Fruit fly (Drosophila melanogaster) whole organism, embryonic: ENCODE measurements around the gene CG14219.

Source experiments
- B-H1 ChIP-seq: fragments of 200-800 bp; sonication (Bioruptor generic); IDR thresholded peaks from 3 replicates; pipeline ENCODE4 v1.3.6; 2022; ENCODE audit warnings: missing biosample characterization, missing genetic modification characterization
- BEAF-32 ChIP-seq: fragments of 200-800 bp; sonication (Bioruptor generic); optimal IDR thresholded peaks from 3 replicates; lab custom pipeline; 2017; ENCODE audit warnings: missing biosample characterization, missing genetic modification characterization, mild to moderate bottlenecking, moderate library complexity, missing genetic modification reagents
- C15 ChIP-seq: fragments of 200-800 bp; sonication (Bioruptor generic); IDR thresholded peaks from 3 replicates; pipeline ENCODE4 v1.3.6; 2022; ENCODE audit warnings: missing biosample characterization, missing genetic modification characterization
- CG10267 ChIP-seq: fragments of 200-800 bp; sonication (Bioruptor generic); optimal IDR thresholded peaks from 2 replicates; lab custom pipeline; 2018; ENCODE audit warnings: missing biosample characterization, mild to moderate bottlenecking, missing genetic modification characterization, moderate library complexity
- CG10274 ChIP-seq: fragments of 200-800 bp; sonication (Bioruptor generic); optimal IDR thresholded peaks from 3 replicates; lab custom pipeline; 2017; ENCODE audit warnings: missing biosample characterization, mild to moderate bottlenecking, missing genetic modification characterization
- CG11085 ChIP-seq: fragments of 200-800 bp; sonication (Bioruptor generic); IDR thresholded peaks from 2 replicates; pipeline ENCODE4 v1.3.6; 2022; ENCODE audit warnings: missing biosample characterization, missing genetic modification characterization
- CG12071 ChIP-seq: fragments of 200-800 bp; sonication (Bioruptor generic); optimal IDR thresholded peaks from 3 replicates; lab custom pipeline; 2018; ENCODE audit warnings: missing biosample characterization, mild to moderate bottlenecking, missing genetic modification characterization
- CG12219 ChIP-seq: fragments of 200-800 bp; sonication (Bioruptor generic); optimal IDR thresholded peaks from 3 replicates; lab custom pipeline; 2018; ENCODE audit warnings: missing biosample characterization, mild to moderate bottlenecking, missing genetic modification characterization
- CG12236 ChIP-seq: fragments of 200-800 bp; sonication (Bioruptor generic); optimal IDR thresholded peaks from 2 replicates; lab custom pipeline; 2016; ENCODE audit warnings: missing biosample characterization, missing genetic modification characterization
- CG13624 ChIP-seq: fragments of 200-800 bp; sonication (Bioruptor generic); optimal IDR thresholded peaks from 2 replicates; lab custom pipeline; 2016; ENCODE audit warnings: missing biosample characterization, missing genetic modification characterization
- CG13894 ChIP-seq: fragments of 200-800 bp; sonication (Bioruptor generic); optimal IDR thresholded peaks from 3 replicates; lab custom pipeline; 2018; ENCODE audit warnings: missing biosample characterization, mild to moderate bottlenecking, missing genetic modification characterization, moderate library complexity
- CG14014 ChIP-seq: fragments of 200-800 bp; sonication (Bioruptor generic); IDR thresholded peaks from 2 replicates; pipeline ENCODE4 v1.3.6; 2022; ENCODE audit warnings: missing biosample characterization, missing genetic modification characterization
- CG15696 ChIP-seq: fragments of 200-800 bp; sonication (Bioruptor generic); optimal IDR thresholded peaks from 2 replicates; lab custom pipeline; 2019; ENCODE audit warnings: missing biosample characterization, mild to moderate bottlenecking, missing genetic modification characterization, moderate library complexity
- CG1603 ChIP-seq: fragments of 200-800 bp; sonication (Bioruptor generic); optimal IDR thresholded peaks from 2 replicates; lab custom pipeline; 2019; ENCODE audit warnings: missing biosample characterization, mild to moderate bottlenecking, missing genetic modification characterization, moderate library complexity
- CG30431 ChIP-seq: fragments of 200-800 bp; sonication (Bioruptor generic); optimal IDR thresholded peaks from 2 replicates; lab custom pipeline; 2017; ENCODE audit warnings: missing biosample characterization, missing genetic modification characterization
- CG43689 ChIP-seq: fragments of 200-800 bp; sonication (Bioruptor generic); IDR thresholded peaks from 2 replicates; pipeline ENCODE4 v1.3.6; 2022; ENCODE audit warnings: missing biosample characterization, missing genetic modification characterization
- CG4424 ChIP-seq: fragments of 200-800 bp; sonication (Bioruptor generic); optimal IDR thresholded peaks from 3 replicates; lab custom pipeline; 2016; ENCODE audit warnings: missing biosample characterization, missing genetic modification characterization
- CG6854 ChIP-seq: fragments of 200-800 bp; sonication (Bioruptor generic); optimal IDR thresholded peaks from 3 replicates; lab custom pipeline; 2017; ENCODE audit warnings: missing biosample characterization, mild to moderate bottlenecking, missing genetic modification characterization
- CG7556 ChIP-seq: fragments of 200-800 bp; sonication (Bioruptor generic); optimal IDR thresholded peaks from 2 replicates; lab custom pipeline; 2017; ENCODE audit warnings: missing biosample characterization, mild to moderate bottlenecking, missing genetic modification characterization
- CG7839 ChIP-seq: fragments of 200-800 bp; sonication (Bioruptor generic); optimal IDR thresholded peaks from 3 replicates; lab custom pipeline; 2018; ENCODE audit warnings: missing biosample characterization, mild to moderate bottlenecking, missing genetic modification characterization, moderate library complexity
- CG7963 ChIP-seq: fragments of 200-800 bp; sonication (Bioruptor generic); IDR thresholded peaks from 3 replicates; pipeline ENCODE4 v1.3.6; 2022; ENCODE audit warnings: missing biosample characterization, missing genetic modification characterization; ENCODE audit not compliant: partially characterized antibody
- CG8944 ChIP-seq: fragments of 200-800 bp; sonication (Bioruptor generic); optimal IDR thresholded peaks from 3 replicates; lab custom pipeline; 2016; ENCODE audit warnings: missing biosample characterization, missing genetic modification characterization
- CHES-1-like ChIP-seq: fragments of 200-800 bp; sonication (Bioruptor generic); optimal IDR thresholded peaks from 2 replicates; lab custom pipeline; 2016; ENCODE audit warnings: missing biosample characterization, missing genetic modification characterization
- Doc2 ChIP-seq: fragments of 200-800 bp; sonication (Bioruptor generic); IDR thresholded peaks from 2 replicates; pipeline ENCODE4 v1.3.6; 2022; ENCODE audit warnings: missing biosample characterization, missing genetic modification characterization
- Fer2 ChIP-seq: fragments of 200-800 bp; sonication (Bioruptor generic); optimal IDR thresholded peaks from 2 replicates; lab custom pipeline; 2018; ENCODE audit warnings: missing biosample characterization, mild to moderate bottlenecking, missing genetic modification characterization, moderate library complexity
- HLH3B ChIP-seq: fragments of 200-800 bp; sonication (Bioruptor generic); IDR thresholded peaks from 2 replicates; pipeline ENCODE4 v1.3.6; 2022; ENCODE audit warnings: missing biosample characterization, missing genetic modification characterization
- Hand ChIP-seq: fragments of 200-800 bp; sonication (Bioruptor generic); optimal IDR thresholded peaks from 2 replicates; lab custom pipeline; 2017; ENCODE audit warnings: mild to moderate bottlenecking, missing biosample characterization, missing genetic modification reagents, missing genetic modification characterization
- HmgZ ChIP-seq: fragments of 200-800 bp; sonication (Bioruptor generic); optimal IDR thresholded peaks from 2 replicates; lab custom pipeline; 2018; ENCODE audit warnings: missing biosample characterization, mild to moderate bottlenecking, missing genetic modification characterization
- Nf-YA ChIP-seq: fragments of 200-800 bp; sonication (Bioruptor generic); IDR thresholded peaks from 2 replicates; pipeline ENCODE4 v1.3.6; 2022; ENCODE audit warnings: missing biosample characterization, missing genetic modification characterization
- Pdp1 ChIP-seq, 2 experiments: fragments of 200-800 bp; sonication (Bioruptor generic); optimal IDR thresholded peaks; 3 replicates each; lab custom pipeline; 2016; ENCODE audit warnings: missing biosample characterization in 2 of 2, missing genetic modification characterization in 2 of 2, mild to moderate bottlenecking in 1 of 2, moderate library complexity in 1 of 2
- Sin3A ChIP-seq: fragments of >200 bp; optimal IDR thresholded peaks from 2 replicates; lab custom pipeline; 2018
- abd-A ChIP-seq: fragments of 200-800 bp; sonication (Bioruptor generic); optimal IDR thresholded peaks from 3 replicates; lab custom pipeline; 2019; ENCODE audit warnings: missing biosample characterization, mild to moderate bottlenecking, missing genetic modification characterization, moderate library complexity
- ap ChIP-seq: fragments of 200-800 bp; sonication (Bioruptor generic); IDR thresholded peaks from 2 replicates; pipeline ENCODE4 v1.3.6; 2022; ENCODE audit warnings: missing biosample characterization, missing genetic modification characterization
- bigmax ChIP-seq: fragments of 200-800 bp; sonication (Bioruptor generic); optimal IDR thresholded peaks from 2 replicates; lab custom pipeline; 2018; ENCODE audit warnings: missing biosample characterization, mild to moderate bottlenecking, missing genetic modification characterization
- corto ChIP-seq: fragments of 200-800 bp; sonication (Bioruptor generic); optimal IDR thresholded peaks from 2 replicates; lab custom pipeline; 2016; ENCODE audit warnings: missing biosample characterization, mild to moderate bottlenecking, missing genetic modification characterization, moderate library complexity
- dati ChIP-seq: fragments of 200-800 bp; sonication (Bioruptor generic); IDR thresholded peaks from 2 replicates; pipeline ENCODE4 v1.3.6; 2022; ENCODE audit warnings: missing biosample characterization, missing genetic modification characterization
- gcm2 ChIP-seq: fragments of 200-800 bp; sonication (Bioruptor generic); optimal IDR thresholded peaks from 2 replicates; lab custom pipeline; 2016; ENCODE audit warnings: missing biosample characterization, missing genetic modification characterization
- gem ChIP-seq: fragments of 200-800 bp; sonication (Bioruptor generic); optimal IDR thresholded peaks from 2 replicates; lab custom pipeline; 2019; ENCODE audit warnings: missing biosample characterization, mild to moderate bottlenecking, missing genetic modification characterization, moderate library complexity
- her ChIP-seq: fragments of 200-800 bp; sonication (Bioruptor generic); optimal IDR thresholded peaks from 2 replicates; lab custom pipeline; 2016; ENCODE audit warnings: missing biosample characterization, missing genetic modification characterization
- mld ChIP-seq: fragments of 200-800 bp; sonication (Bioruptor generic); IDR thresholded peaks from 3 replicates; pipeline ENCODE4 v1.3.6; 2022; ENCODE audit warnings: missing biosample characterization, missing genetic modification characterization; ENCODE audit not compliant: partially characterized antibody
- nom ChIP-seq: fragments of 200-800 bp; sonication (Bioruptor generic); optimal IDR thresholded peaks from 2 replicates; lab custom pipeline; 2017; ENCODE audit warnings: missing biosample characterization, missing genetic modification characterization, mild to moderate bottlenecking, moderate library complexity, missing genetic modification reagents
- pros ChIP-seq: fragments of 200-800 bp; sonication (Bioruptor generic); optimal IDR thresholded peaks from 3 replicates; lab custom pipeline; 2019; ENCODE audit warnings: missing biosample characterization, mild to moderate bottlenecking, missing genetic modification characterization, moderate library complexity
- pum ChIP-seq: fragments of 200-800 bp; sonication (Bioruptor generic); optimal IDR thresholded peaks from 2 replicates; lab custom pipeline; 2016; ENCODE audit warnings: missing biosample characterization, missing genetic modification characterization
- sc ChIP-seq, 3 experiments: fragments of >200 bp in 2 of 3; fragments of 200-800 bp in 1 of 3; sonication (Bioruptor generic) in 1 of 3; optimal IDR thresholded peaks; 2 replicates in 2 of 3; 3 replicates in 1 of 3; lab custom pipeline; 2017; ENCODE audit warnings: mild to moderate bottlenecking in 1 of 3, missing biosample characterization in 1 of 3, missing genetic modification characterization in 1 of 3, missing genetic modification reagents in 1 of 3
- sima ChIP-seq: fragments of 200-800 bp; sonication (Bioruptor generic); optimal IDR thresholded peaks from 2 replicates; lab custom pipeline; 2016; ENCODE audit warnings: missing biosample characterization, missing genetic modification characterization
- slou ChIP-seq: fragments of 200-800 bp; sonication (Bioruptor generic); optimal IDR thresholded peaks from 3 replicates; lab custom pipeline; 2016; ENCODE audit warnings: missing biosample characterization, missing genetic modification characterization
- sna ChIP-seq: fragments of 200-800 bp; sonication (Bioruptor generic); IDR thresholded peaks from 2 replicates; pipeline ENCODE4 v1.3.6; 2022; ENCODE audit warnings: missing biosample characterization, missing genetic modification characterization; ENCODE audit not compliant: partially characterized antibody
- trem ChIP-seq: fragments of 200-800 bp; optimal IDR thresholded peaks from 3 replicates; lab custom pipeline; 2019; ENCODE audit warnings: missing biosample characterization, mild to moderate bottlenecking, missing genetic modification characterization, moderate library complexity
- unc-4 ChIP-seq: fragments of 200-800 bp; sonication (Bioruptor generic); IDR thresholded peaks from 2 replicates; pipeline ENCODE4 v1.3.6; 2022; ENCODE audit warnings: missing biosample characterization, missing genetic modification characterization; ENCODE audit not compliant: partially characterized antibody
- usp ChIP-seq: fragments of >200 bp; optimal IDR thresholded peaks from 2 replicates; lab custom pipeline; 2017; ENCODE audit warnings: missing biosample characterization, missing genetic modification characterization

The CG14219 gene

DNA sequence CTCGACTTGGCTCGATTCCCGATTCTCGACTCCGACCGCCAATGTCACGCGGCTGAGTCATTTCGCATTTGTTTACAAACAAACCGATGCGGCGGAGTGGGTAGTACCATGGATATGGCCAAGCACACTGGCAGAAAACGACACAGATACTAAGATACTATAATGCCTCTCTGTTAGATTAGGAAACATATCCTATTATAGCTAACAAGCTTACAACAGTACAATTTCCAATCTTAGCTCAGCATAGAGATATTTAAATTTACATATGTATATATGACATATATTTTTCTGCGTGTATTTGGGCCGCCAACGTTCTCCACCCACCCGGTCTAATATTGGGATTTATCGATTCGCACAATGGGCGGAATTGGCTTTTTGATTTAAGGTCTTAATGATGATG is 14.0 kb upstream of the CG14219 start (continued):
- peak; percentile 53 for TF ChIP-seq CG12219 (GFP tag; lab: Kevin White, UChicago)
- TF ChIP-seq CG30431 (GFP tag; lab: Kevin White, UChicago): peak; percentile 43
- peak; percentile 13 for TF ChIP-seq abd-A (tag; lab: Kevin White, UChicago)
- no peak for TF ChIP-seq CG7963 (GFP tag; lab: Robert Waterston, UW)
- peak; percentile 24 for TF ChIP-seq Fer2 (tag; lab: Kevin White, UChicago)
- TF ChIP-seq trem: peak; percentile 50
- TF ChIP-seq CG14014 (GFP tag; lab: Robert Waterston, UW): peak; percentile 88
- no peak for TF ChIP-seq bigmax (GFP tag; lab: Kevin White, UChicago)
- peak; percentile 78 for TF ChIP-seq CG11085 (GFP tag; lab: Robert Waterston, UW)
- TF ChIP-seq pros (GFP tag; lab: Kevin White, UChicago): no peak
- 0 out of 3 replicates have a peak, but pooled peaks have one; percentile 61 for TF ChIP-seq C15
- peak; percentile 59 for TF ChIP-seq Hand (GFP tag; lab: Kevin White, UChicago)
- TF ChIP-seq Doc2 (GFP tag; lab: Robert Waterston, UW): no peak
- TF ChIP-seq CG10267 (tag; lab: Kevin White, UChicago): peak; percentile 59
- TF ChIP-seq sima: no peak
- TF ChIP-seq corto (GFP tag; lab: Kevin White, UChicago): peak; percentile 44
- no peak for TF ChIP-seq mld (GFP tag; lab: Robert Waterston, UW)
- peak; percentile 80 for TF ChIP-seq gem (tag; lab: Kevin White, UChicago)
- TF ChIP-seq gcm2: no peak
- TF ChIP-seq CG10274 (GFP tag; lab: Kevin White, UChicago): peak; percentile 43
- TF ChIP-seq sna (GFP tag; lab: Robert Waterston, UW): no peak
- peak; percentile 32 for TF ChIP-seq CG8944
- 0 out of 2 replicates have a peak, but pooled peaks have one; percentile 21 for TF ChIP-seq dati
- peak; percentile 61; the same call in 1 of the 2 replicates for TF ChIP-seq Nf-YA
- TF ChIP-seq CG4424 (GFP tag; lab: Kevin White, UChicago): peak; percentile 77
- peak; percentile 76 for TF ChIP-seq HmgZ (tag; lab: Kevin White, UChicago)
- peak; percentile 64 to 78 for TF ChIP-seq Pdp1 (GFP tag; optimal IDR thresholded peaks at IDR 0.05; lab: Kevin White, UChicago)
- TF ChIP-seq nom (GFP tag; lab: Kevin White, UChicago): peak; percentile 21
- peak; percentile 58 for TF ChIP-seq ap (GFP tag; lab: Robert Waterston, UW)
- peak; percentile 25 for TF ChIP-seq CG15696 (tag; lab: Kevin White, UChicago)
- no peak for TF ChIP-seq sc (optimal IDR thresholded peaks at IDR 0.05; lab: Kevin White, UChicago)
- peak; percentile 27 for TF ChIP-seq sc (GFP tag; optimal IDR thresholded peaks at IDR 0.05; lab: Kevin White, UChicago)
- TF ChIP-seq pum: peak; percentile 49
- TF ChIP-seq CG43689 (GFP tag; lab: Robert Waterston, UW): no peak
- TF ChIP-seq CG12236: no peak
- TF ChIP-seq CG7556 (GFP tag; lab: Kevin White, UChicago): peak; percentile 64
- peak; percentile 44 for TF ChIP-seq CHES-1-like (GFP tag; lab: Kevin White, UChicago)
- no peak for TF ChIP-seq unc-4 (GFP tag; lab: Robert Waterston, UW)
- peak; percentile 39 for TF ChIP-seq CG6854 (GFP tag; lab: Kevin White, UChicago)
- TF ChIP-seq CG1603 (tag; lab: Kevin White, UChicago): peak; percentile 79
- TF ChIP-seq CG12071: peak; percentile 77
- peak; percentile 59 for TF ChIP-seq CG13894 (tag; lab: Kevin White, UChicago)
- no peak for TF ChIP-seq Sin3A (lab: Kevin White, UChicago)
- TF ChIP-seq slou: peak; percentile 70
- peak; percentile 56; the same call in 1 of the 3 replicates for TF ChIP-seq B-H1 (GFP tag; lab: Robert Waterston, UW)
- TF ChIP-seq CG13624: peak; percentile 44
- no peak for TF ChIP-seq her (GFP tag; lab: Kevin White, UChicago)
- TF ChIP-seq usp (GFP tag; lab: Kevin White, UChicago): no peak
- TF ChIP-seq BEAF-32 (GFP tag; lab: Kevin White, UChicago): no peak
- peak; percentile 74 for TF ChIP-seq HLH3B (GFP tag; lab: Robert Waterston, UW)
- peak; percentile 87 for TF ChIP-seq CG7839
